Worm (Caenorhabditis elegans) whole organism, L2 larva: ENCODE data around the gene C12D8.9.

ENCODE experiments used
- C34F6.9 ChIP-seq: fragments of 150-350 bp; optimal IDR thresholded peaks from 2 replicates; lab custom pipeline; 2014; ENCODE audit warnings: missing biosample characterization, missing genetic modification characterization
- F13H6.1 ChIP-seq: sonication (generic microtip); optimal IDR thresholded peaks from 2 replicates; lab custom pipeline; 2016; ENCODE audit warnings: missing genetic modification characterization, missing compliant biosample characterization
- R02D3.7 ChIP-seq: fragments of 150-350 bp; optimal IDR thresholded peaks from 2 replicates; lab custom pipeline; 2014; ENCODE audit warnings: missing biosample characterization, missing genetic modification characterization
- Y55F3AM.14 ChIP-seq: fragments of 200-800 bp; sonication (Bioruptor generic); optimal IDR thresholded peaks from 2 replicates; lab custom pipeline; 2018; ENCODE audit warnings: mild to moderate bottlenecking, missing genetic modification characterization, missing compliant biosample characterization
- ZK546.5 ChIP-seq: sonication (generic microtip); optimal IDR thresholded peaks from 2 replicates; lab custom pipeline; 2017; ENCODE audit warnings: missing biosample characterization, missing genetic modification characterization
- aly-2 ChIP-seq: fragments of 150-350 bp; optimal IDR thresholded peaks from 2 replicates; lab custom pipeline; 2014; ENCODE audit warnings: missing biosample characterization, missing genetic modification characterization
- ama-1 ChIP-seq: fragments of 150-350 bp; optimal IDR thresholded peaks from 2 replicates; lab custom pipeline; 2018; ENCODE audit warnings: inconsistent platforms
- blmp-1 ChIP-seq: sonication (generic microtip); optimal IDR thresholded peaks from 2 replicates; lab custom pipeline; 2017; ENCODE audit warnings: missing genetic modification characterization, mild to moderate bottlenecking, missing compliant biosample characterization, antibody characterized with exemption, moderate library complexity; ENCODE audit not compliant: insufficient read depth
- ceh-82 ChIP-seq: fragments of 150-350 bp; optimal IDR thresholded peaks from 2 replicates; lab custom pipeline; 2014; ENCODE audit warnings: missing biosample characterization, missing genetic modification characterization
- crh-2 ChIP-seq: sonication (generic microtip); optimal IDR thresholded peaks from 2 replicates; lab custom pipeline; 2017; ENCODE audit warnings: missing biosample characterization, missing genetic modification characterization
- dmd-4 ChIP-seq: sonication (generic microtip); optimal IDR thresholded peaks from 2 replicates; lab custom pipeline; 2017; ENCODE audit warnings: missing biosample characterization, missing genetic modification characterization
- egl-27 ChIP-seq: sonication (generic microtip); optimal IDR thresholded peaks from 3 replicates; lab custom pipeline; 2017; ENCODE audit warnings: missing biosample characterization, missing genetic modification reagents, missing genetic modification characterization
- elt-1 ChIP-seq: fragments of 150-350 bp; optimal IDR thresholded peaks from 2 replicates; lab custom pipeline; 2014; ENCODE audit warnings: missing biosample characterization, missing genetic modification characterization
- fos-1 ChIP-seq: fragments of 150-350 bp; optimal IDR thresholded peaks from 2 replicates; lab custom pipeline; 2014; ENCODE audit warnings: missing biosample characterization, missing genetic modification characterization
- gmeb-1 ChIP-seq: fragments of 150-350 bp; optimal IDR thresholded peaks from 2 replicates; lab custom pipeline; 2014; ENCODE audit warnings: missing biosample characterization, missing genetic modification characterization
- lin-13 ChIP-seq: fragments of 150-350 bp; optimal IDR thresholded peaks from 2 replicates; lab custom pipeline; 2014; ENCODE audit warnings: missing biosample characterization, missing genetic modification reagents, missing genetic modification characterization
- lin-39 ChIP-seq: fragments of 150-350 bp; optimal IDR thresholded peaks from 2 replicates; lab custom pipeline; 2014; ENCODE audit warnings: missing biosample characterization, missing genetic modification reagents, missing genetic modification characterization
- lsy-2 ChIP-seq, 2 experiments: fragments of 150-350 bp in 1 of 2; sonication (generic microtip) in 1 of 2; optimal IDR thresholded peaks; 2 replicates each; lab custom pipeline; 2014 to 2017; ENCODE audit warnings: missing biosample characterization in 2 of 2, missing genetic modification characterization in 2 of 2
- mdl-1 ChIP-seq, 2 experiments: fragments of 150-350 bp in 1 of 2; sonication (generic microtip) in 1 of 2; optimal IDR thresholded peaks; 2 replicates each; lab custom pipeline; 2017; ENCODE audit warnings: missing biosample characterization in 2 of 2, missing genetic modification characterization in 2 of 2
- nhr-10 ChIP-seq: sonication (generic microtip); optimal IDR thresholded peaks from 2 replicates; lab custom pipeline; 2017; ENCODE audit warnings: missing biosample characterization, missing genetic modification characterization
- nhr-12 ChIP-seq: fragments of 150-350 bp; optimal IDR thresholded peaks from 2 replicates; lab custom pipeline; 2014; ENCODE audit warnings: missing biosample characterization, missing genetic modification characterization
- nhr-129 ChIP-seq: fragments of 150-350 bp; optimal IDR thresholded peaks from 2 replicates; lab custom pipeline; 2014; ENCODE audit warnings: missing biosample characterization, missing genetic modification characterization
- nhr-21 ChIP-seq: fragments of 150-350 bp; optimal IDR thresholded peaks from 2 replicates; lab custom pipeline; 2014; ENCODE audit warnings: missing biosample characterization, missing genetic modification characterization
- nhr-23 ChIP-seq: fragments of 150-350 bp; optimal IDR thresholded peaks from 2 replicates; lab custom pipeline; 2014; ENCODE audit warnings: missing biosample characterization, missing genetic modification reagents, missing genetic modification characterization
- nhr-237 ChIP-seq: fragments of 150-350 bp; optimal IDR thresholded peaks from 2 replicates; lab custom pipeline; 2014; ENCODE audit warnings: missing biosample characterization, missing genetic modification characterization
- nhr-25 ChIP-seq: fragments of 150-350 bp; sonication (generic microtip); optimal IDR thresholded peaks from 3 replicates; lab custom pipeline; 2014; ENCODE audit warnings: missing biosample characterization, missing genetic modification characterization
- nhr-6 ChIP-seq: fragments of 150-350 bp; optimal IDR thresholded peaks from 2 replicates; lab custom pipeline; 2014; ENCODE audit warnings: missing biosample characterization, missing genetic modification characterization
- nhr-77 ChIP-seq: fragments of 150-350 bp; optimal IDR thresholded peaks from 2 replicates; lab custom pipeline; 2014; ENCODE audit warnings: missing biosample characterization, missing genetic modification characterization
- sem-4 ChIP-seq: fragments of 150-350 bp; optimal IDR thresholded peaks from 2 replicates; lab custom pipeline; 2014; ENCODE audit warnings: missing biosample characterization, missing genetic modification reagents, missing genetic modification characterization
- skn-1 ChIP-seq: sonication (generic microtip); optimal IDR thresholded peaks from 2 replicates; lab custom pipeline; 2017; ENCODE audit warnings: missing biosample characterization, missing genetic modification characterization
- sma-3 ChIP-seq: sonication (generic microtip); optimal IDR thresholded peaks from 2 replicates; lab custom pipeline; 2016; ENCODE audit warnings: missing genetic modification reagents, missing genetic modification characterization, missing compliant biosample characterization
- sma-9 ChIP-seq, 2 experiments: fragments of 150-350 bp in 1 of 2; sonication (generic microtip) in 1 of 2; optimal IDR thresholded peaks; 2 replicates each; lab custom pipeline; 2014 to 2016; ENCODE audit warnings: missing genetic modification characterization in 2 of 2, mild to moderate bottlenecking in 1 of 2, missing biosample characterization in 1 of 2, missing compliant biosample characterization in 1 of 2, missing genetic modification reagents in 1 of 2, moderate library complexity in 1 of 2
- snpc-4 ChIP-seq: fragments of 150-350 bp; optimal IDR thresholded peaks from 2 replicates; lab custom pipeline; 2014; ENCODE audit warnings: missing biosample characterization, missing genetic modification characterization
- unc-55 ChIP-seq: fragments of 150-350 bp; sonication (generic microtip); optimal IDR thresholded peaks from 3 replicates; lab custom pipeline; 2014; ENCODE audit warnings: missing biosample characterization, missing genetic modification reagents, missing genetic modification characterization
- unc-62 ChIP-seq: fragments of 150-350 bp; optimal IDR thresholded peaks from 2 replicates; lab custom pipeline; 2014; ENCODE audit warnings: missing biosample characterization, missing genetic modification reagents, missing genetic modification characterization
- zag-1 ChIP-seq: fragments of 150-350 bp; optimal IDR thresholded peaks from 2 replicates; lab custom pipeline; 2014; ENCODE audit warnings: missing biosample characterization, missing genetic modification characterization
- ztf-11 ChIP-seq: sonication (generic microtip); optimal IDR thresholded peaks from 2 replicates; lab custom pipeline; 2017; ENCODE audit warnings: missing biosample characterization, missing genetic modification characterization
- ztf-4 ChIP-seq: fragments of 150-350 bp; optimal IDR thresholded peaks from 2 replicates; lab custom pipeline; 2014; ENCODE audit warnings: missing biosample characterization, missing genetic modification characterization

C12D8.9 gene

DNA sequence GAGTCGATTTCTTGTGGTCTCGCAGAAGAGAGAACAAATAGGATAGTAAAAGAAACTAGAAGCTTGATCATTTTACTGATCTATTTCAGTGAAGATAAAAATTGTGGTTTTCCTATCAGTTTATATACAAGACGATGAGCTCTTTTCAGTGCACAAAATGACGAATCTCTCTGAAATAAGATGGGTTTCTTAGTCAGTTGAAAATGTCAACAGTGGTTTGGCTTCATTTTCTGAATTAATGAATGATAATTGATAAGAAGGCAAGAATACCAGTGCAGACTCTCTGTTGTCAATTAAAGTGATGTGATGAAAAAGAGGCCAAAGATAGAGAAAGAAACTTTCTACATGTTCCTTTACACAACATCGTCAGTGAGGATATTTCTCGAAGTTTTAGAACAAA lies 38.4 kb upstream of the C12D8.9 start, which contains the start of gene lys-2:
lys-2 (minus strand) TSS at position 101 of the 400 bp plus-strand sequence.
- TF ChIP-seq gmeb-1 (no peak), fos-1 (peak; percentile 92), crh-2 (tag; lab: Kevin White, UChicago) (peak; percentile 27), sma-9 (GFP tag; optimal IDR thresholded peaks at IDR 0.05; lab: Kevin White, UChicago) (peak; percentile 66), sma-9 (tag; optimal IDR thresholded peaks at IDR 0.05; lab: Kevin White, UChicago) (no peak)

DNA sequence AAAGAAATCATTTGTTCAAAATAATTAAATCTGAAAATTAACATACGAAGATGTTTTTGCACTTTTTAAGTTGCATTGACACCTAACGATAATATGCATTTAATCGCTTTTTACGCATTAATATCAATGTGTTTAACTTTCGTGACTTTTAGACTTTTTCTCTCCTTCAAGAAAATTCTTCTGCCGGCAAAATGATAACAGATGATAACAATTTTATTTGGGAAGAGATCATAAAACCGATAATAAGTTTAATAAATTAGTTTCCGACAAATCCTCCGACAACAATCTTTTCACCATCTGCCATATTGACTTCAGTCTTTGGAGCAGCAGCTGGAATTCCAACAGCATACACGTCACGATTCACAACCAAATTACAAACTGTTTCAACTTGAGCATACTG lies 37.1 kb upstream of the C12D8.9 start:
- TF ChIP-seq lsy-2 (tag; optimal IDR thresholded peaks at IDR 0.05; lab: Kevin White, UChicago) (no peak), mdl-1 (tag; optimal IDR thresholded peaks at IDR 0.05; lab: Kevin White, UChicago) (no peak), R02D3.7 (tag; lab: Kevin White, UChicago) (no peak), nhr-77 (tag; lab: Kevin White, UChicago) (no peak), ZK546.5 (tag; lab: Kevin White, UChicago) (no peak), C34F6.9 (tag; lab: Kevin White, UChicago) (no peak), crh-2 (tag; lab: Kevin White, UChicago) (peak; percentile 12), ztf-11 (tag; lab: Kevin White, UChicago) (no peak), ztf-4 (tag; lab: Kevin White, UChicago) (no peak), gmeb-1 (peak; percentile 47), sma-9 (GFP tag; optimal IDR thresholded peaks at IDR 0.05; lab: Kevin White, UChicago) (peak; percentile 24), sma-9 (tag; optimal IDR thresholded peaks at IDR 0.05; lab: Kevin White, UChicago) (no peak), ceh-82 (tag; lab: Kevin White, UChicago) (no peak), egl-27 (tag; lab: Kevin White, UChicago) (no peak), unc-62 (no peak), fos-1 (peak; percentile 70), sma-3 (GFP tag; lab: Kevin White, UChicago) (no peak), nhr-237 (tag; lab: Kevin White, UChicago) (no peak), Y55F3AM.14 (GFP tag; lab: Kevin White, UChicago) (no peak), nhr-23 (tag; lab: Kevin White, UChicago) (no peak)

DNA sequence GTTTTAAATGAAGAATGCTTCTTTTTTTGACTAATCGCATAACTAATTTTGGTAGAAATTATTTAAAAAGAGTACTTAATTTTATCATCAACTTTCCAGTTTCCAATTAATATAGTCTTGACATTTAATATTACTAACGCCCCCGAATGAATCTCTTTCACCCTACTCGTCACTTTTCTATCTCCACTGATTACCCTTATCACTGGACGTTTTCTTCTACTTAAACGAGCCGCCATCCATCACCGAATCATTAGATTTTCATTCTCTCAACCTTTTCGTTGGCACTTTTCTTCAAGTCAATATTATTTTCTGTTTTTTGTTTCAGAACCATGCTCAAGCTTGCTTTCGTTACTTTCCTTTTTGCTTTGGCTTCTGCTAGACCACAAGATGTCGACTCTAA lies 34.6 kb upstream of the C12D8.9 start, which contains the start of gene lys-1:
lys-1 (plus strand) TSS at position 326 of the 400 bp plus-strand sequence.
- TF ChIP-seq aly-2 (tag; lab: Kevin White, UChicago) (no peak), sma-9 (GFP tag; optimal IDR thresholded peaks at IDR 0.05; lab: Kevin White, UChicago) (peak; percentile 35), sma-9 (tag; optimal IDR thresholded peaks at IDR 0.05; lab: Kevin White, UChicago) (no peak), Y55F3AM.14 (GFP tag; lab: Kevin White, UChicago) (no peak), ZK546.5 (tag; lab: Kevin White, UChicago) (no peak), nhr-21 (no peak), nhr-129 (tag; lab: Kevin White, UChicago) (no peak), nhr-12 (no peak), elt-1 (tag; lab: Kevin White, UChicago) (no peak), nhr-10 (tag; lab: Kevin White, UChicago) (no peak), fos-1 (peak; percentile 95), nhr-25 (tag; lab: Kevin White, UChicago) (no peak), lin-39 (tag; lab: Kevin White, UChicago) (no peak)

DNA sequence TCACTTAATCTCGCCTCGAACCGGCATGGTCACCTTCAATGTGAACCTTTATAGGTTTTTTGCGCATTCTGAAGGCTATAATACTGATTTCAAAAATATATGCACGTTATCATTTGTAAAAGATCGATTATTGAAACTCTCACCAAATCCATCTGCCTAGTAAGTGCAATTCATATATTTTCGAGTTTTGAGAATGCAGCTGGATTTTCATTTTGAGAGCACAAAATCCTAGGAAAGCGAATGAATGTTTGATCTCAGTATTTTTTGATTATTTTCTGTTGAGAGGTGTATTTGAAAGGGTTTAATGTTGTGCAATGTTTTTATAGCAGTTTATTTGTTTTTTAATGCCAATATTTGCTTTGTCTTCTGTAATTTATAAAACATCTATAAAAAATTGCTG lies 33.0 kb upstream of the C12D8.9 start:
- TF ChIP-seq ztf-11 (tag; lab: Kevin White, UChicago) (no peak), snpc-4 (tag; lab: Kevin White, UChicago) (no peak), F13H6.1 (no peak), sem-4 (tag; lab: Kevin White, UChicago) (no peak), blmp-1 (no peak)

DNA sequence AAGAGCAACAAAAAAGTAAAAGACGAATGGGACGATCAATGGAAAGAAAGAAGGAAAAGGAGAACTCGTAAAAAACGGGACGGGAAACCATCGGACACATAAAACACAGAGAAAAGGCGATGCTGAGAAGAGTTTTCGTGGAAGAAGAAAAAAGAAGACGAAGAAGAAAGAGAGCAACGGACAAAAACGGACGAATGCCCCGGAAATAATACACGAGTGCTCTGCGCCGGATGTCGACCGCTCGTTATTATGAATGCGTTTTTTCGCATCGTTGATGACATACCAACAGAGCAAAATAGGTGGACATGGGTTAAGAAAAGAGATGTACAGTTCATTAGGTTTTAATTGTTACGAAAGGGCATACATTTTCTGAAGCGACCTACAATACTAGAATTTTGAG lies 32.6 kb upstream of the C12D8.9 start, which contains the start of gene Y22F5A.11:
Y22F5A.11 (minus strand) TSS at position 28 of the 400 bp plus-strand sequence.
- TF ChIP-seq nhr-77 (tag; lab: Kevin White, UChicago) (no peak), R02D3.7 (tag; lab: Kevin White, UChicago) (no peak), gmeb-1 (no peak), ZK546.5 (tag; lab: Kevin White, UChicago) (no peak), nhr-25 (tag; lab: Kevin White, UChicago) (no peak), nhr-6 (tag; lab: Kevin White, UChicago) (no peak), dmd-4 (tag; lab: Kevin White, UChicago) (no peak), F13H6.1 (no peak), unc-55 (GFP tag; lab: Kevin White, UChicago) (peak; percentile 37), zag-1 (tag; lab: Kevin White, UChicago) (no peak), lin-13 (GFP tag; lab: Kevin White, UChicago) (no peak), snpc-4 (tag; lab: Kevin White, UChicago) (peak; percentile 51), lsy-2 (tag; optimal IDR thresholded peaks at IDR 0.05; lab: Kevin White, UChicago) (peak in 1 of 2 experiments; percentile 22), ama-1 (no peak), nhr-129 (tag; lab: Kevin White, UChicago) (no peak), skn-1 (tag; lab: Kevin White, UChicago) (no peak)
